Worm (Caenorhabditis elegans) whole organism, L4/young adult: Measurements from ENCODE around the gene EGAP9.3.
A peak's percentile ranks its signal among the peaks of the same experiment; 100 is the strongest.
"Not testable (repeated sequence)": the region's sequence is repeated elsewhere in the genome, so short reads cannot be mapped to it uniquely, and the experiment has no call there.

Experiments
- W03F9.2 ChIP-seq: fragments of 150-350 bp; optimal IDR thresholded peaks from 2 replicates; lab custom pipeline; 2014; ENCODE audit warnings: missing biosample characterization, missing genetic modification characterization
- dao-5 ChIP-seq: sonication (generic microtip); optimal IDR thresholded peaks from 2 replicates; lab custom pipeline; 2016; ENCODE audit warnings: missing genotype, missing genetic modification characterization, moderate library complexity, missing compliant biosample characterization
- him-1 ChIP-seq: sonication (generic microtip); optimal IDR thresholded peaks from 2 replicates; lab custom pipeline; 2016; ENCODE audit warnings: missing genotype, missing genetic modification reagents, missing genetic modification characterization, missing compliant biosample characterization

EGAP9.3 gene

DNA sequence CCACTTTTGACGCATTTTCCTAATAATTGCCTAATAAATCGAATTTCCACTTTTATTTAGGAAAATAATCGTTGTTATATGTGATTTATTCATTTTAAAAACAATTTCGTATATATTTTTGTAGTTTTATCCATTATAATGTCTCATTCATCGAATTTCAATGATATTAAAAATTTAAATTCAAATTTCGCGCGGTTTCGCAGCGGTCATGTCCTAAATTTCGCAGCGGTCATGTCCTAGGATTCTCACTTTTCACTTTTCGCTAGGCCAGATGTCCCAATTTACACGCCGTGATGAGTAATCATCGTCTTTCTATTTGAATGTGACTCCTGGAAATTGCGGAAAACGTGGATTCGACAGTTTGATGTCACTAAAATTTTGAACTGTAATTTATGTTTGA, 1.8 kb upstream of the EGAP9.3 start, which contains the start of gene ZK1055.4:
ZK1055.4 (plus strand) TSS at position 301 of the 400 bp plus-strand sequence.
- TF ChIP-seq W03F9.2, dao-5, him-1 (tag; lab: Kevin White, UChicago): not testable (repeated sequence)

DNA sequence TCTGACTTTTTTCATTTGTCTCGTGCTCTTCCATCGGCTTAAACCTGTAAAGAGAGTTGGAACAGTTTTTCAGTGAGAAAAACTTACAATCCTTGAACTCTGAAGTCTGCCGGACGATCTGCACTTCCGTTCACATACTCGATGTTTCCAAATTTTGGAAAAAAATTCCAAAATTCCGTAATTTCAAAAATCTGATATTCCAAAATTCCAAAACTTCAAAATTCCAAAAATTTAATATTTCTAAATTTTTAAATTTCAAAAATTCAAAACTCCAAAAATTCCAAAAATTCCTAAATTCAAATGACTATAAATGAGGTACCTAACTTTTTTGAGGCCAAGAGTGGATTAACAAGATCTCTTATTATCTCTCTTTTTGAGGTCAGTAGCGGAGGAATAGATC, 3.4 kb downstream of the EGAP9.3 start, which contains the start of gene EGAP9.4:
EGAP9.4 (plus strand) TSS at position 301 of the 400 bp plus-strand sequence.
- TF ChIP-seq W03F9.2 (tag; lab: Kevin White, UChicago) (no peak), dao-5 (tag; lab: Kevin White, UChicago) (no peak), him-1 (tag; lab: Kevin White, UChicago) (no peak)

DNA sequence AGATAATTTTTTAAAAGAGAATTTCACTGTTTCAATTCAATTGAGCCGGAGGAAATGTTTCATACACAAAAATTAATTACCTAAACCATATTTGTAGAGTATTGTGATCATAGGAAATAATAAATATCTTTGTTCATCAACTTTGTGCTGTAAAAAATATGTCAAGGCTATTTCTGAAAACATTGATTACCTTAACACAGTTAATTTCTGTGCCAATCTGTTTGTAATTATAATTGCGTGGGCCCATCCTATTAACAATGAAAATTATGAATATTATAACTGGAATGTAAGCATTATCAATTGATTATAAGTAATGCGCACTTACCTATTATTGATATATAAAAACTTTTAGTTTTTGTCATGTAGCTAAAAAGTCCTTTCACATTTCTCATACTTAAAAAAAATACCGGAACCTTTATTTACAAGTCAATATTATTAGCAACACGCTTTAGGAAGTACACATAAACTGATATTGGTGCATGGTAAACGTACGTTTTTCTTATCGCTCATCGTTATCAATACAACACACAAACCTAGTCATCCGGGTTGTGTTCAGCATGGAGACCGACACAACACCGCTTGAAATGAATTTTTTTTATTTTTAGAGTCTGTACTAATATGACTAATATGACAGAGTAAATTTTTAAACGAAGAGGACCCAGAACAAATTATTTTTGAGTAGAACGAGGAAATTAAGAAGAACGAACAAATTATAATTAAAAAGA, 4.4 kb downstream of the EGAP9.3 start, which contains the start of gene fut-2:
fut-2 (minus strand) TSS at position 485 of the 725 bp plus-strand sequence.
- no peak for TF ChIP-seq W03F9.2 (tag; lab: Kevin White, UChicago)
- no peak for TF ChIP-seq dao-5 (tag; lab: Kevin White, UChicago)
- TF ChIP-seq him-1 (tag; lab: Kevin White, UChicago): no peak

DNA sequence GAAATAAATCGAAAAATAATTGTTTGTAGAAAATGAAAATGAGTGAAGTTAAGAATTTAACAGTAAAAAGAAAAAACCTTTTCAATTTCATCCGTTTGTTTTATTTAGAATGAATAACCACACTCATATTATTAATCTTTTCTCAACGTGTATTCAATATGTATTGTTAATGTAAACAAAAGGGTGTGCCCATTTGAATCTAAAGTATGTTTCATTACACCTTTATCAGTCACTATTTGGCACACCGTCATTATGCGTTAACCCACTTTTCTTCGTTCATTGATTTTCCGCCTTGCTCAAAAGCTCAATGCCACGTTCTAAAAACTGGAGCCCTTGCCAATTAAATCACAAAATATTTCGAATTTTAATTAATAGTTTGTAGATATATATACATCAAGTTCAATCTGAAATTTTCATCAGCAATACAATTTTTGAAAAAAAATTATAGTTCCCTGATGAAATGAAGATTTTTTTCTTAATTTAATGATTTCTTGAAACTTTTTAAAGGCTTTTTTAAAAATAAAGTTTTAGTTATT, 14.0 kb downstream of the EGAP9.3 start, which contains the start of gene K04A8.1:
K04A8.1 (plus strand) TSS at position 486 of the 536 bp plus-strand sequence.
- no peak for TF ChIP-seq W03F9.2 (tag; lab: Kevin White, UChicago)
- TF ChIP-seq dao-5 (tag; lab: Kevin White, UChicago): no peak
- no peak for TF ChIP-seq him-1 (tag; lab: Kevin White, UChicago)

DNA sequence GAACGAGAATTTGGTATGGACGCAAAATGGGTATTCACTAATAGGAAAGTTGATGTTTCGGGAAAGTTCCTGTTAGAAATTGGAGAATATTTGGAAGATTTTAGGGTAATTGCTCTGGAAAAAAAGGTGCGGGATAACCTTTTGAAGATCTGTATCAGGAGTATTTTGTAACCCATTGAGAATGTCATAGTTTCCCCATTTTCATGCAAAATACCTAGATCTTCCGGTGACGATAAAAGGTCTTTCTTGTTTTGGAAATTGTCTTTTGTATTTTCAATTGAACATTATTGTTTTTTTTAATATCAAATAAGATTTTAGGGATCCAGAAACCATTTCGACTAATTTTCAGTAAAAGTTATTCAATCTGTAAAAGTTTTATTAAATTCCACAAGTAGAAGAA, 18.3 kb downstream of the EGAP9.3 start, which contains the start of gene spp-19:
spp-19 (minus strand) TSS at position 101 of the 400 bp plus-strand sequence.
- TF ChIP-seq him-1 (tag; lab: Kevin White, UChicago) (no peak), dao-5 (tag; lab: Kevin White, UChicago) (no peak), W03F9.2 (tag; lab: Kevin White, UChicago) (no peak)

DNA sequence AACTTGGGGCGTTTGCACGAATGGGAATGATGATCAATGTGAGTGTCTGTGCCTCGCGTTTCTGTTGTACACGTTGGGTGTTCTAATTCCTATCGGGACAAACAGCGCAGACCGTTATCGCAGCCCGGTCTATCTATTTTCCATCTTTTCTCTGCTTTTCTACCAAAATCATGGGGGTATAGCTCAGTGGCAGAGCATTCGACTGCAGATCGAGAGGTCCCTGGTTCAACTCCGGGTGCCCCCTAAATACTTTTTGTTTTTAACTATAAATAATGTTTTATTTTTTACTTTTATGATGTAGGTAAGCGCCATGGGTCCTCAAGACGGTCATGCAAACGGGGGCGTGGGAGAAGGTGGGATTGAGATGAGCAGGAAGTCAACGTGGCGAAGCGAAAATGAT, 20.3 kb downstream of the EGAP9.3 start:
- TF ChIP-seq dao-5 (tag; lab: Kevin White, UChicago): peak; percentile 21
- no peak for TF ChIP-seq W03F9.2 (tag; lab: Kevin White, UChicago)

DNA sequence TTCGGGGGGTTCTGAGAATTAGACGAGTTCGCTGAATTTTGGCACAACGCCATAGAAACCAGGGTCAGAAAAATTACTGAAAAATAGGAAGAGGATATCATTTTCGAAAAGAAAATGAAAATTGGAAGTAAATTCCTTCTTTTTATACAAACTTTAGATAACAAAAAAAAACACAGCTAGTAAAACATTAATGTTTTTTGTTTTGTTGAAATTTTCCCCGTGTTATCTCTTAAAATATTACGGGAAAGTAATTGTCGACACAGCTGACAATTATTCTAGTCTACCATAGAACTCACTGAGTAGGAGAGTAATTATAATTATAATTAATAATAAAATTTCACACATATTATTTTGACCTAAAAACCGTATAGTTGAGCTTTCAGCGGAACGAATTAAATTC, 20.8 kb downstream of the EGAP9.3 start, which contains the start of gene spp-26:
spp-26 (minus strand) TSS at position 101 of the 400 bp plus-strand sequence.
- TF ChIP-seq W03F9.2 (tag; lab: Kevin White, UChicago): no peak
- no peak for TF ChIP-seq dao-5 (tag; lab: Kevin White, UChicago)
- TF ChIP-seq him-1 (tag; lab: Kevin White, UChicago): no peak

DNA sequence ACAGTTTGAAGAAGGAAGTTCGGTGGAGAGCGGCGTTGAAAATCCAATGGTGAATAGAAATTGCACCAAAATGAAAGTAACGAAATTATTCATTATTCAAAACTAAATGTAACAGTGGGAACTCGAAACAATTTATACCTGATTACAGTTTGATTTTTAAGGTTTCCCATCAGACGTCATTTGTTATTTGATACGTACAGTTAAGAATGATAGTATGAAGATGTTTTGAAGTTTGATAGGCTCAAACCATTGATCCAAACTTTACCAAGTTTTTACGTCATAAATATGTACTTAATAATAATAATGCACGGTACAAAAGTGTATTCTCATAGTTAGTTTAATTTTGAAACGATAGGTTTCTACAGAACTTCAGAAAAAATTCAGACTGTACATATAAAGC, 21.8 kb downstream of the EGAP9.3 start, which contains the start of gene spp-20:
spp-20 (minus strand) TSS at position 101 of the 400 bp plus-strand sequence.
- TF ChIP-seq dao-5 (tag; lab: Kevin White, UChicago): no peak
- no peak for TF ChIP-seq W03F9.2 (tag; lab: Kevin White, UChicago)
- TF ChIP-seq him-1 (tag; lab: Kevin White, UChicago): no peak

DNA sequence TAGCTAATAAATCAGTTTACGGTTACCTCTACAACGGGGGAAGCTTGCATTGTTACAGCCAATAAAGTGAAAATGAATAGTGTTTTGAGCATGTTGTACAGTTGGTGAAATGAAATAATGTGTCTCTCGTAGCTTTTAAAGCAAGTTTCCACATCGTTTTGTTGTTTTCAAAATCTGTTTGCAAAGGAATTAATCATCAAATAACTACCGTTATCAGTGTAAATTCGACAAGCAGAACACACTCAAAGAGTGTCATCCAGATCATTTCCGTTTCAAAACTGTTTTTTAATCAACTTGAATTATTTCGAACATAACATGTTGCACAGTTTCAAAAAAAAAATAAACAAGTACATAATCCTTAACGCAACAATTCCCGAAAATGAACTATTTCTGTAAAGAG, 22.9 kb downstream of the EGAP9.3 start, which contains the start of gene spp-27:
spp-27 (minus strand) TSS at position 101 of the 400 bp plus-strand sequence.
- TF ChIP-seq dao-5 (tag; lab: Kevin White, UChicago) (no peak), him-1 (tag; lab: Kevin White, UChicago) (no peak), W03F9.2 (tag; lab: Kevin White, UChicago) (no peak)

DNA sequence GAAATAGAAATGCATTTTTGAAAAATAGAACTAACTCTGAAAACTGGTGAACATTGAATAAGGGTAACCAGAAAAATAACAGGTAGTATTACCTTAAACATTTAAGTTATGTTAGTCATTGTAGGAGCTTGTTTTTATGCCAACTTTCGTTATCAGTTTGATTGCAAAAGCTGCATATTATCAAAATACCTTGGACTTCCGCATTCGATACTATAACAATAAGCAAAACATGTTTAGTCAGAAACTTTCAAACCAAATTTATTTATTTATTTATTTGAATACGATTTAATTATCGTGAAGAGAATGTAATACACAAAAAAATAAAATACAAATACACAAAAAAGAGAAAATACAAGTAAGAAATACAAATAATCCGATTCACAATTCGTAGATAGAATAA, 25.6 kb downstream of the EGAP9.3 start, which contains the start of gene K04A8.19:
K04A8.19 (minus strand) TSS at position 101 of the 400 bp plus-strand sequence.
- TF ChIP-seq dao-5 (tag; lab: Kevin White, UChicago) (no peak), W03F9.2 (tag; lab: Kevin White, UChicago) (no peak), him-1 (tag; lab: Kevin White, UChicago) (no peak)

DNA sequence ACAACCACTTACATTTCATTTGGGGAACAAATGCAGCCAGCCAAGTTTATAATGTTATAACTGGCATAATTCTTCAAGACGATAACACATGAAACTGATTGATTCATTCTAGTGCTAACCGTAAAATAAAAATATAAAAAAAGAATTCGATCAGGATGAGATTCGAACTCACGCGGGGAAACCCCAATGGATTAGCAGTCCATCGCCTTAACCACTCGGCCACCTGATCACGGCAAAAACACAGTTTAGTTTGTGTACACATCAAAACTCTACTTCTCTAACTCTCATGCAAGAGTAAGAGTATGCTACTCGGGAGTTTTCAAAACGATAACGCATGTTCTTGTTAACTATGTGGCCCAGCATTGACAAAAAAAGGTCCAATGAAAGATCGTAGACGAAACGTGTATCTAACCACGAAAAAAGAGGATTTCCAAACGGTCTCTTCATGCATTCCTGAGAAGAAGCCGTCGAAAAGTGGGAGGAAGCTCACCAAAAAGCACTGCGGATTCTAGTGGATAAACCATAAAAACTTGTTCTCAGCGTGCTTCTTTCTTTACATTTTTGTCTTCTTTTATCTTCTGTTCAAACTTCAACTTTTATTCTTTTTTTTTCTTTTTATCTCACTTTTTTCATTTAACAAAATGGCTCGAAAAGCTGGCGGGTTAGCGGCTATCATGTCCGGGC, 28.1 kb downstream of the EGAP9.3 start, which contains the start of gene twk-10:
twk-10 (plus strand) TSS at position 634 of the 684 bp plus-strand sequence.
- TF ChIP-seq dao-5 (tag; lab: Kevin White, UChicago): peak; percentile 26
- TF ChIP-seq W03F9.2 (tag; lab: Kevin White, UChicago): no peak

DNA sequence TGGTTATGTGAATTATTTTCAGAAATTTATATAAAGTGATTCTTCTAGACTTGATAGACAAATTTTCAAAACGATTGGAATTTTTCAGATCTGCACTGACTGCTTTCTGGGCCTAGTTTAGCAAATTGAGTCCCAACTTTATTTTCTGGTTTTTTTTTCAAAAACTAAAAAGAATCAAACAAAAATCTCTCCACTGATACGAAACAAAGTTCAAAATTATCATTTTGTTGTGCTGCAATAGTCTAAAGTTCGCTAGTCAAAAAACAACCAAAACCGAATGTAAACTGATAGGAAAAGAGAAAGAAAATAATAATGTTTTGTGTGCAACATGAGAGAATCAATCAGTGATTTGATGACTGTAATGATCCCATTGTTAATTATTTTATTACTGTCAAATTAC, 30.1 kb downstream of the EGAP9.3 start, which contains the start of gene lipl-4:
lipl-4 (plus strand) TSS at position 301 of the 400 bp plus-strand sequence.
- no peak for TF ChIP-seq him-1 (tag; lab: Kevin White, UChicago)
- no peak for TF ChIP-seq dao-5 (tag; lab: Kevin White, UChicago)
- no peak for TF ChIP-seq W03F9.2 (tag; lab: Kevin White, UChicago)
